Worm (Caenorhabditis elegans) whole organism, L3 larva: ENCODE data around the gene Y7A5A.13.

ENCODE experiments used
- ZK546.5 ChIP-seq: sonication (generic microtip); optimal IDR thresholded peaks from 2 replicates; lab custom pipeline; 2017; ENCODE audit warnings: missing biosample characterization, missing genetic modification characterization
- aly-2 ChIP-seq: fragments of 150-350 bp; optimal IDR thresholded peaks from 2 replicates; lab custom pipeline; 2014; ENCODE audit warnings: missing biosample characterization, missing genetic modification characterization
- ama-1 ChIP-seq: fragments of 150-350 bp; optimal IDR thresholded peaks from 2 replicates; lab custom pipeline; 2018
- ceh-16 ChIP-seq: sonication (generic microtip); optimal IDR thresholded peaks from 2 replicates; lab custom pipeline; 2017; ENCODE audit warnings: missing biosample characterization, missing genetic modification characterization
- ceh-28 ChIP-seq: fragments of 150-350 bp; optimal IDR thresholded peaks from 2 replicates; lab custom pipeline; 2014; ENCODE audit warnings: missing biosample characterization, missing genetic modification reagents, missing genetic modification characterization
- ceh-82 ChIP-seq: fragments of 150-350 bp; optimal IDR thresholded peaks from 2 replicates; lab custom pipeline; 2014; ENCODE audit warnings: missing biosample characterization, missing genetic modification characterization
- ceh-9 ChIP-seq: sonication (generic microtip); optimal IDR thresholded peaks from 2 replicates; lab custom pipeline; 2018; ENCODE audit warnings: missing biosample characterization, missing genetic modification characterization
- daf-12 ChIP-seq: fragments of 150-350 bp; optimal IDR thresholded peaks from 2 replicates; lab custom pipeline; 2014; ENCODE audit warnings: missing biosample characterization, missing genetic modification reagents, missing genetic modification characterization
- egl-27 ChIP-seq: sonication (generic microtip); optimal IDR thresholded peaks from 4 replicates; lab custom pipeline; 2017; ENCODE audit warnings: missing biosample characterization, missing genetic modification reagents, missing genetic modification characterization
- egl-5 ChIP-seq: fragments of 150-350 bp; optimal IDR thresholded peaks from 2 replicates; lab custom pipeline; 2017; ENCODE audit warnings: missing biosample characterization, missing genetic modification reagents, missing genetic modification characterization, inconsistent platforms
- elt-1 ChIP-seq: fragments of 150-350 bp; optimal IDR thresholded peaks from 2 replicates; lab custom pipeline; 2014; ENCODE audit warnings: missing biosample characterization, missing genetic modification characterization
- elt-2 ChIP-seq: sonication (generic microtip); optimal IDR thresholded peaks from 2 replicates; lab custom pipeline; 2016; ENCODE audit warnings: missing genetic modification reagents, mild to moderate bottlenecking, missing genetic modification characterization, missing compliant biosample characterization
- elt-3 ChIP-seq, 3 experiments: fragments of 150-350 bp in 1 of 3; sonication (generic microtip) in 2 of 3; optimal IDR thresholded peaks; 2 replicates in 2 of 3; 4 replicates in 1 of 3; lab custom pipeline; 2014 to 2017; ENCODE audit warnings: missing biosample characterization in 3 of 3, missing genetic modification characterization in 3 of 3
- eor-1 ChIP-seq, 2 experiments: fragments of 150-350 bp; optimal IDR thresholded peaks; 2 replicates each; lab custom pipeline; 2014 to 2018; ENCODE audit warnings: missing biosample characterization in 2 of 2, missing genetic modification characterization in 2 of 2
- fkh-10 ChIP-seq: sonication (generic microtip); optimal IDR thresholded peaks from 2 replicates; lab custom pipeline; 2017; ENCODE audit warnings: missing biosample characterization, missing genetic modification reagents, missing genetic modification characterization
- fkh-2 ChIP-seq: fragments of 150-350 bp; optimal IDR thresholded peaks from 2 replicates; lab custom pipeline; 2014; ENCODE audit warnings: missing biosample characterization, missing genetic modification reagents, missing genetic modification characterization
- hmg-11 ChIP-seq: sonication (generic microtip); optimal IDR thresholded peaks from 2 replicates; lab custom pipeline; 2016; ENCODE audit warnings: missing genetic modification characterization, missing compliant biosample characterization
- jun-1 ChIP-seq: fragments of 150-350 bp; optimal IDR thresholded peaks from 2 replicates; lab custom pipeline; 2014; ENCODE audit warnings: missing biosample characterization, missing genetic modification reagents, missing genetic modification characterization
- lin-39 ChIP-seq: fragments of 150-350 bp; optimal IDR thresholded peaks from 2 replicates; lab custom pipeline; 2018; ENCODE audit warnings: missing biosample characterization, missing genetic modification reagents, missing genetic modification characterization
- lsy-12 ChIP-seq: sonication (generic microtip); optimal IDR thresholded peaks from 2 replicates; lab custom pipeline; 2016; ENCODE audit warnings: mild to moderate bottlenecking, missing genetic modification characterization, missing compliant biosample characterization
- mdl-1 ChIP-seq: fragments of 150-350 bp; optimal IDR thresholded peaks from 2 replicates; lab custom pipeline; 2014; ENCODE audit warnings: missing biosample characterization, missing genetic modification characterization
- mml-1 ChIP-seq: fragments of 150-350 bp; sonication (generic microtip); optimal IDR thresholded peaks from 3 replicates; lab custom pipeline; 2014; ENCODE audit warnings: missing biosample characterization, missing genetic modification characterization
- nfya-1 ChIP-seq: sonication (generic microtip); optimal IDR thresholded peaks from 2 replicates; lab custom pipeline; 2017; ENCODE audit warnings: missing genetic modification characterization, mild to moderate bottlenecking, missing compliant biosample characterization, antibody characterized with exemption, moderate library complexity; ENCODE audit not compliant: insufficient read depth
- nhr-12 ChIP-seq: fragments of 150-350 bp; optimal IDR thresholded peaks from 2 replicates; lab custom pipeline; 2014; ENCODE audit warnings: missing biosample characterization, missing genetic modification characterization
- nhr-23 ChIP-seq: fragments of 150-350 bp; optimal IDR thresholded peaks from 2 replicates; lab custom pipeline; 2014; ENCODE audit warnings: missing biosample characterization, missing genetic modification reagents, missing genetic modification characterization
- nhr-237 ChIP-seq: fragments of 150-350 bp; optimal IDR thresholded peaks from 2 replicates; lab custom pipeline; 2014; ENCODE audit warnings: missing biosample characterization, missing genetic modification characterization
- nhr-25 ChIP-seq: sonication (generic microtip); optimal IDR thresholded peaks from 2 replicates; lab custom pipeline; 2017; ENCODE audit warnings: missing biosample characterization, missing genetic modification characterization
- nhr-28 ChIP-seq: fragments of 150-350 bp; optimal IDR thresholded peaks from 2 replicates; lab custom pipeline; 2014; ENCODE audit warnings: missing biosample characterization, missing genetic modification characterization
- nhr-43 ChIP-seq: sonication (generic microtip); optimal IDR thresholded peaks from 2 replicates; lab custom pipeline; 2016; ENCODE audit warnings: mild to moderate bottlenecking, missing genetic modification characterization, missing compliant biosample characterization; ENCODE audit not compliant: poor library complexity, severe bottlenecking
- nhr-67 ChIP-seq: fragments of 150-350 bp; optimal IDR thresholded peaks from 2 replicates; lab custom pipeline; 2014; ENCODE audit warnings: missing biosample characterization, missing genetic modification characterization
- nhr-76 ChIP-seq: fragments of 150-350 bp; sonication (generic microtip); optimal IDR thresholded peaks from 5 replicates; lab custom pipeline; 2014; ENCODE audit warnings: missing biosample characterization, missing genetic modification characterization
- nhr-77 ChIP-seq: fragments of 150-350 bp; optimal IDR thresholded peaks from 2 replicates; lab custom pipeline; 2014; ENCODE audit warnings: missing biosample characterization, missing genetic modification characterization
- pha-4 ChIP-seq: fragments of 150-350 bp; optimal IDR thresholded peaks from 2 replicates; lab custom pipeline; 2014; ENCODE audit warnings: missing biosample characterization, missing genetic modification reagents, missing genetic modification characterization
- skn-1 ChIP-seq: fragments of 150-350 bp; optimal IDR thresholded peaks from 2 replicates; lab custom pipeline; 2014; ENCODE audit warnings: missing biosample characterization, missing genetic modification characterization
- tbx-2 ChIP-seq: sonication (generic microtip); optimal IDR thresholded peaks from 2 replicates; lab custom pipeline; 2016; ENCODE audit warnings: mild to moderate bottlenecking, missing genetic modification characterization, missing compliant biosample characterization
- unc-39 ChIP-seq: sonication (generic microtip); optimal IDR thresholded peaks from 4 replicates; lab custom pipeline; 2017; ENCODE audit warnings: missing biosample characterization, missing genetic modification characterization
- unc-62 ChIP-seq: fragments of 150-350 bp; sonication (generic microtip); optimal IDR thresholded peaks from 4 replicates; lab custom pipeline; 2014; ENCODE audit warnings: missing biosample characterization, missing genetic modification reagents, missing genetic modification characterization
- ztf-11 ChIP-seq: fragments of 150-350 bp; optimal IDR thresholded peaks from 2 replicates; lab custom pipeline; 2014; ENCODE audit warnings: missing biosample characterization, missing genetic modification characterization
- ztf-4 ChIP-seq: fragments of 150-350 bp; optimal IDR thresholded peaks from 2 replicates; lab custom pipeline; 2014; ENCODE audit warnings: missing biosample characterization, missing genetic modification characterization

Y7A5A.13 gene

ce11 chrX:15759222-15759621 lies 14.4 kb upstream of the Y7A5A.13 start:
- TF ChIP-seq elt-1 (tag; lab: Kevin White, UChicago) = no peak
- TF ChIP-seq egl-27 (tag; lab: Kevin White, UChicago) = no peak
- no peak for TF ChIP-seq pha-4
- no peak for TF ChIP-seq nhr-25
- TF ChIP-seq hmg-11 (tag; lab: Kevin White, UChicago) = no peak
- no peak for TF ChIP-seq egl-5 (tag; lab: Kevin White, UChicago)
- TF ChIP-seq elt-2 (tag; lab: Kevin White, UChicago) = no peak
- no peak for TF ChIP-seq ceh-82 (tag; lab: Kevin White, UChicago)
- no peak for TF ChIP-seq nhr-76
- no peak for TF ChIP-seq ceh-28 (tag; lab: Kevin White, UChicago)
- TF ChIP-seq nhr-67 (tag; lab: Kevin White, UChicago) = no peak
- TF ChIP-seq fkh-2 (tag; lab: Kevin White, UChicago) = no peak
- TF ChIP-seq lin-39 = no peak
- TF ChIP-seq ztf-4 (tag; lab: Kevin White, UChicago) = no peak
- TF ChIP-seq ceh-9 = no peak
- no peak for TF ChIP-seq nhr-23 (tag; lab: Kevin White, UChicago)
- no peak for TF ChIP-seq daf-12
- no peak for TF ChIP-seq mml-1
- TF ChIP-seq, all 47 proteins: peak for 0

ce11 chrX:15766147-15766546 lies 7.5 kb upstream of the Y7A5A.13 start, which contains the start of gene bus-17:
Gene bus-17 (minus strand): TSS chrX:15766354.
- TF ChIP-seq nhr-12 (tag; lab: Kevin White, UChicago) (no peak), elt-1 (tag; lab: Kevin White, UChicago) (no peak), pha-4 (no peak), ceh-82 (tag; lab: Kevin White, UChicago) (no peak), elt-3 (tag; optimal IDR thresholded peaks at IDR 0.05; lab: Kevin White, UChicago) (no peak), nhr-28 (no peak), unc-39 (tag; lab: Kevin White, UChicago) (no peak), ztf-11 (tag; lab: Kevin White, UChicago) (no peak), nhr-67 (tag; lab: Kevin White, UChicago) (no peak), lsy-12 (tag; lab: Kevin White, UChicago) (no peak), ceh-16 (tag; lab: Kevin White, UChicago) (no peak), nfya-1 (tag; lab: Kevin White, UChicago) (no peak), nhr-43 (tag; lab: Kevin White, UChicago) (no peak), nhr-77 (tag; lab: Kevin White, UChicago) (no peak), nhr-25 (no peak), lin-39 (no peak), hmg-11 (tag; lab: Kevin White, UChicago) (no peak), ceh-9 (no peak), tbx-2 (tag; lab: Kevin White, UChicago) (no peak)

- TF ChIP-seq ama-1 = no peak
- TF ChIP-seq pha-4 = no peak
- no peak for TF ChIP-seq nhr-12 (tag; lab: Kevin White, UChicago)
- no peak for TF ChIP-seq unc-62 (GFP tag; lab: Kevin White, UChicago)
- no peak for TF ChIP-seq nfya-1 (tag; lab: Kevin White, UChicago)
- no peak for TF ChIP-seq nhr-76
- TF ChIP-seq mml-1 = no peak
- TF ChIP-seq elt-3 (tag; optimal IDR thresholded peaks at IDR 0.05; lab: Kevin White, UChicago) = no peak
- no peak for TF ChIP-seq jun-1 (tag; lab: Kevin White, UChicago)
- TF ChIP-seq ZK546.5 = no peak
- no peak for TF ChIP-seq skn-1 (tag; lab: Kevin White, UChicago)
- no peak for TF ChIP-seq eor-1 (tag; optimal IDR thresholded peaks at IDR 0.05; lab: Kevin White, UChicago)
- TF ChIP-seq egl-5 (tag; lab: Kevin White, UChicago) = no peak
- no peak for TF ChIP-seq fkh-10 (GFP tag; lab: Kevin White, UChicago)
- no peak for TF ChIP-seq aly-2 (tag; lab: Kevin White, UChicago)
- TF ChIP-seq mdl-1 (tag; lab: Kevin White, UChicago) = no peak
- no peak for TF ChIP-seq nhr-237
- TF ChIP-seq ceh-28 (tag; lab: Kevin White, UChicago) = no peak
- no peak for TF ChIP-seq nhr-28
Measured at ce11 chrX:15766861-15767260, 6.8 kb upstream of the Y7A5A.13 start.
